Fruit fly (Drosophila melanogaster) whole organism, pupa: ENCODE measurements around the gene CG10650.

Experiments
- CG12605 ChIP-seq: fragments of 200-800 bp; sonication (Bioruptor generic); IDR thresholded peaks from 2 replicates; pipeline ENCODE4 v1.3.6; 2022; ENCODE audit warnings: missing biosample characterization, missing genetic modification characterization
- CG32121 ChIP-seq: fragments of 200-800 bp; sonication (Bioruptor generic); IDR thresholded peaks from 2 replicates; pipeline ENCODE4 v1.3.6; 2022; ENCODE audit warnings: missing biosample characterization, missing genetic modification characterization
- D1 ChIP-seq: fragments of 200-800 bp; sonication (Bioruptor generic); optimal IDR thresholded peaks from 2 replicates; lab custom pipeline; 2018; ENCODE audit warnings: missing biosample characterization, mild to moderate bottlenecking, missing genetic modification characterization, moderate library complexity
- EcR ChIP-seq: fragments of 200-800 bp; sonication (Bioruptor generic); optimal IDR thresholded peaks from 3 replicates; lab custom pipeline; 2019; ENCODE audit warnings: missing biosample characterization, missing genetic modification characterization, mild to moderate bottlenecking, moderate library complexity, missing genetic modification reagents
- Ets98B ChIP-seq: fragments of 200-800 bp; sonication (Bioruptor generic); IDR thresholded peaks from 2 replicates; pipeline ENCODE4 v1.3.6; 2022; ENCODE audit warnings: missing biosample characterization, missing genetic modification characterization
- Pif1A ChIP-seq: fragments of 200-800 bp; sonication (Bioruptor generic); optimal IDR thresholded peaks from 3 replicates; lab custom pipeline; 2016; ENCODE audit warnings: missing biosample characterization, missing genetic modification characterization
- Pif1B ChIP-seq: fragments of 200-800 bp; sonication (Bioruptor generic); optimal IDR thresholded peaks from 3 replicates; lab custom pipeline; 2016; ENCODE audit warnings: missing biosample characterization, missing genetic modification characterization
- fd96Ca ChIP-seq: fragments of 200-800 bp; sonication (Bioruptor generic); IDR thresholded peaks from 3 replicates; pipeline ENCODE4 v1.3.6; 2022; ENCODE audit warnings: missing biosample characterization, missing genetic modification characterization

dm6 chr2L:19009130-19009529 lies 13.4 kb upstream of the CG10650 start, which contains the start of gene RpL30:
- peak; percentile 63 for TF ChIP-seq Pif1B (GFP tag; lab: Kevin White, UChicago)
- no peak for TF ChIP-seq D1 (tag; lab: Kevin White, UChicago)
- peak; percentile 78 for TF ChIP-seq Ets98B
- TF ChIP-seq EcR (GFP tag; lab: Kevin White, UChicago): peak; percentile 31
- TF ChIP-seq CG12605 (GFP tag; lab: Robert Waterston, UW): peak; percentile 91
- TF ChIP-seq CG32121: peak; percentile 60; the same call in 1 of the 2 replicates
- peak; percentile 71 for TF ChIP-seq Pif1A
- TF ChIP-seq fd96Ca (GFP tag; lab: Robert Waterston, UW): no peak; the same call in 2 of the 3 replicates
